Fruit fly (Drosophila melanogaster): ENCODE data around the gene CG4766.

DNA sequence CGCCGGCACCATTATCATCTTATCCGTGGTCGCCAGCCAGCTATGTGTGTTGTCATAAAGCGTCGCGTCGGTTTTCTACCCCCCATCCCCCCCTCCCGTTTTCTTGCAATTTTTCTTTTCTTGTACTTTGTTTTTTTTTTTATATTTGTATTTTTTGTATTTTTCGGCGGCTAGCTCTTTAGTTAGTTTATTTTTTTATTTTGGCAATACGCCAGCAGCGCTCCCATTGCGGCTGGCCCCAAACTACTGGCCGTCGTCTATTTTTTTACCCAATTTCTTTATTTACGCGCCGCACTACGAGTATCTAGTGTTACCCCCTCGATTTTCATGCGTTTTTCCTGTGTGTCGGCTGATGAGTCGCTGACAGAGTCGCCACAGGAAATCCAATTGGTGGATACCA, 19.2 kb downstream of the CG4766 start:
- TF ChIP-seq CG8478 (optimal IDR thresholded peaks at IDR 0.05) (no peak), CTCF (optimal IDR thresholded peaks at IDR 0.05) (no peak)

Data from S2 (cell line).